Worm (Caenorhabditis elegans) whole organism, L4 larva: ENCODE data around the gene R10E11.9.
A peak's percentile ranks its signal among the peaks of the same experiment; 100 is the strongest.

Experiments
- R02D3.7 ChIP-seq: fragments of 150-350 bp; sonication (generic microtip); optimal IDR thresholded peaks from 3 replicates; lab custom pipeline; 2014; ENCODE audit warnings: missing biosample characterization, missing genetic modification characterization
- Y48G9A.11 ChIP-seq: fragments of 200-800 bp; sonication (Bioruptor generic); IDR thresholded peaks from 2 replicates; pipeline ENCODE4 v1.3.6; 2022; ENCODE audit warnings: missing genetic modification reagents, missing genetic modification characterization, missing compliant biosample characterization
- Y5F2A.4 ChIP-seq: fragments of 200-800 bp; sonication (Bioruptor generic); optimal IDR thresholded peaks from 2 replicates; lab custom pipeline; 2018; ENCODE audit warnings: mild to moderate bottlenecking, missing genetic modification characterization, missing compliant biosample characterization
- Y75B8A.6 ChIP-seq: fragments of 200-800 bp; sonication (Bioruptor generic); IDR thresholded peaks from 2 replicates; pipeline ENCODE4 v1.3.6; 2022; ENCODE audit warnings: missing genetic modification reagents, missing genetic modification characterization, missing compliant biosample characterization
- ZK546.5 ChIP-seq, 2 experiments: sonication (generic microtip); optimal IDR thresholded peaks; 2 replicates each; lab custom pipeline; 2017; ENCODE audit warnings: missing biosample characterization in 2 of 2, missing genetic modification characterization in 2 of 2
- aha-1 ChIP-seq: fragments of 150-350 bp; peaks from one replicate; lab custom pipeline; 2014; ENCODE audit warnings: missing biosample characterization, missing genetic modification characterization
- aly-2 ChIP-seq: sonication (generic microtip); optimal IDR thresholded peaks from 2 replicates; lab custom pipeline; 2018; ENCODE audit warnings: missing biosample characterization, missing genetic modification characterization
- arid-1 ChIP-seq: fragments of 200-800 bp; sonication (Bioruptor generic); conservative IDR thresholded peaks from 2 replicates; pipeline ENCODE4 v1.3.6; 2022; ENCODE audit warnings: missing genetic modification reagents, missing genetic modification characterization, missing compliant biosample characterization
- attf-4 ChIP-seq: sonication (generic microtip); optimal IDR thresholded peaks from 3 replicates; lab custom pipeline; 2017; ENCODE audit warnings: missing biosample characterization, missing genetic modification characterization
- ceh-28 ChIP-seq: fragments of 150-350 bp; optimal IDR thresholded peaks from 2 replicates; lab custom pipeline; 2014; ENCODE audit warnings: missing biosample characterization, missing genetic modification reagents, missing genetic modification characterization
- ceh-62 ChIP-seq: sonication (generic microtip); optimal IDR thresholded peaks from 2 replicates; lab custom pipeline; 2017; ENCODE audit warnings: missing biosample characterization, missing genetic modification characterization
- daf-12 ChIP-seq: fragments of 150-350 bp; optimal IDR thresholded peaks from 2 replicates; lab custom pipeline; 2014; ENCODE audit warnings: missing biosample characterization, missing genetic modification reagents, missing genetic modification characterization
- dmd-6 ChIP-seq: fragments of 200-800 bp; sonication (Bioruptor generic); IDR thresholded peaks from 2 replicates; pipeline ENCODE4 v1.3.6; 2022; ENCODE audit warnings: missing genetic modification reagents, missing genetic modification characterization, missing compliant biosample characterization
- dmd-8 ChIP-seq: fragments of 200-800 bp; sonication (Bioruptor generic); IDR thresholded peaks from 2 replicates; pipeline ENCODE4 v1.3.6; 2022; ENCODE audit warnings: missing genetic modification characterization, missing compliant biosample characterization
- dmd-9 ChIP-seq: fragments of 200-800 bp; sonication (Bioruptor generic); IDR thresholded peaks from 2 replicates; pipeline ENCODE4 v1.3.6; 2022; ENCODE audit warnings: missing genetic modification reagents, missing genetic modification characterization, missing compliant biosample characterization
- duxl-1 ChIP-seq: sonication (generic microtip); optimal IDR thresholded peaks from 2 replicates; lab custom pipeline; 2016; ENCODE audit warnings: mild to moderate bottlenecking, missing genetic modification characterization, moderate library complexity, missing compliant biosample characterization; ENCODE audit not compliant: poor library complexity
- dve-1 ChIP-seq: sonication (generic microtip); optimal IDR thresholded peaks from 2 replicates; lab custom pipeline; 2017; ENCODE audit warnings: antibody characterized with exemption, mild to moderate bottlenecking, missing genetic modification characterization, missing compliant biosample characterization; ENCODE audit not compliant: insufficient read depth
- egl-27 ChIP-seq: sonication (generic microtip); optimal IDR thresholded peaks from 3 replicates; lab custom pipeline; 2017; ENCODE audit warnings: missing biosample characterization, missing genetic modification reagents, missing genetic modification characterization
- egl-43 ChIP-seq: fragments of 200-800 bp; sonication (Bioruptor generic); IDR thresholded peaks from 2 replicates; pipeline ENCODE4 v1.3.6; 2022; ENCODE audit warnings: missing genetic modification reagents, missing genetic modification characterization, missing compliant biosample characterization
- fkh-10 ChIP-seq: fragments of 150-350 bp; optimal IDR thresholded peaks from 2 replicates; lab custom pipeline; 2014; ENCODE audit warnings: missing biosample characterization, missing genetic modification reagents, missing genetic modification characterization
- gei-8 ChIP-seq: fragments of 200-800 bp; sonication (Bioruptor generic); optimal IDR thresholded peaks from 2 replicates; lab custom pipeline; 2018; ENCODE audit warnings: mild to moderate bottlenecking, missing genetic modification characterization, missing compliant biosample characterization
- lim-7 ChIP-seq: fragments of 200-800 bp; sonication (Bioruptor generic); IDR thresholded peaks from 2 replicates; pipeline ENCODE4 v1.3.6; 2022; ENCODE audit warnings: missing genetic modification characterization, missing compliant biosample characterization
- lin-13 ChIP-seq: fragments of 150-350 bp; optimal IDR thresholded peaks from 2 replicates; lab custom pipeline; 2014; ENCODE audit warnings: missing biosample characterization, missing genetic modification reagents, missing genetic modification characterization
- lin-29 ChIP-seq: fragments of 200-800 bp; sonication (Bioruptor generic); IDR thresholded peaks from 2 replicates; pipeline ENCODE4 v1.3.6; 2022; ENCODE audit warnings: missing genetic modification reagents, missing genetic modification characterization, missing compliant biosample characterization
- lin-38 ChIP-seq: fragments of 200-800 bp; sonication (Bioruptor generic); IDR thresholded peaks from 2 replicates; pipeline ENCODE4 v1.3.6; 2022; ENCODE audit warnings: missing genetic modification reagents, missing genetic modification characterization, missing compliant biosample characterization
- lin-39 ChIP-seq: fragments of 150-350 bp; optimal IDR thresholded peaks from 2 replicates; lab custom pipeline; 2014; ENCODE audit warnings: missing biosample characterization, missing genetic modification reagents, missing genetic modification characterization
- mdl-1 ChIP-seq, 2 experiments: fragments of 150-350 bp in 1 of 2; sonication (generic microtip) in 1 of 2; optimal IDR thresholded peaks; 2 replicates each; lab custom pipeline; 2014 to 2017; ENCODE audit warnings: missing biosample characterization in 2 of 2, missing genetic modification characterization in 2 of 2
- mes-2 ChIP-seq: sonication (generic microtip); optimal IDR thresholded peaks from 2 replicates; lab custom pipeline; 2016; ENCODE audit warnings: missing genotype, mild to moderate bottlenecking, missing genetic modification characterization, missing compliant biosample characterization; ENCODE audit not compliant: poor library complexity, severe bottlenecking
- nhr-10 ChIP-seq: fragments of 150-350 bp; optimal IDR thresholded peaks from 2 replicates; lab custom pipeline; 2014; ENCODE audit warnings: missing biosample characterization, missing genetic modification characterization
- nhr-102 ChIP-seq: sonication (generic microtip); optimal IDR thresholded peaks from 2 replicates; lab custom pipeline; 2016; ENCODE audit warnings: mild to moderate bottlenecking, missing genetic modification characterization, moderate library complexity, missing compliant biosample characterization
- nhr-111 ChIP-seq: fragments of 200-800 bp; sonication (Bioruptor generic); optimal IDR thresholded peaks from 2 replicates; lab custom pipeline; 2018; ENCODE audit warnings: mild to moderate bottlenecking, missing genetic modification characterization, missing compliant biosample characterization
- nhr-237 ChIP-seq: sonication (generic microtip); optimal IDR thresholded peaks from 2 replicates; lab custom pipeline; 2017; ENCODE audit warnings: missing biosample characterization, missing genetic modification characterization
- nhr-25 ChIP-seq: sonication (generic microtip); optimal IDR thresholded peaks from 2 replicates; lab custom pipeline; 2017; ENCODE audit warnings: missing genetic modification characterization, mild to moderate bottlenecking, missing compliant biosample characterization, antibody characterized with exemption, moderate library complexity, borderline replicate concordance; ENCODE audit not compliant: insufficient read depth
- nhr-28 ChIP-seq: fragments of 150-350 bp; optimal IDR thresholded peaks from 2 replicates; lab custom pipeline; 2014; ENCODE audit warnings: missing biosample characterization, missing genetic modification characterization
- nhr-76 ChIP-seq: fragments of 150-350 bp; optimal IDR thresholded peaks from 2 replicates; lab custom pipeline; 2014; ENCODE audit warnings: missing biosample characterization, missing genetic modification characterization
- php-3 ChIP-seq: fragments of 200-800 bp; sonication (Bioruptor generic); IDR thresholded peaks from 2 replicates; pipeline ENCODE4 v1.3.6; 2022; ENCODE audit warnings: missing genetic modification reagents, missing genetic modification characterization, missing compliant biosample characterization
- pqm-1 ChIP-seq: sonication (generic microtip); optimal IDR thresholded peaks from 2 replicates; lab custom pipeline; 2017; ENCODE audit warnings: missing biosample characterization, missing genetic modification characterization
- set-16 ChIP-seq: fragments of 200-800 bp; sonication (Bioruptor generic); IDR thresholded peaks from 2 replicates; pipeline ENCODE4 v1.3.6; 2022; ENCODE audit warnings: missing genetic modification reagents, missing genetic modification characterization, missing compliant biosample characterization
- snpc-1.2 ChIP-seq: fragments of 200-800 bp; sonication (Bioruptor generic); IDR thresholded peaks from 2 replicates; pipeline ENCODE4 v1.3.6; 2022; ENCODE audit warnings: missing genetic modification reagents, missing genetic modification characterization, missing compliant biosample characterization
- tra-1 ChIP-seq: fragments of 200-800 bp; sonication (Bioruptor generic); IDR thresholded peaks from 2 replicates; pipeline ENCODE4 v1.3.6; 2022; ENCODE audit warnings: missing genetic modification reagents, missing genetic modification characterization, missing compliant biosample characterization
- unc-62 ChIP-seq, 3 experiments: fragments of 150-350 bp in 1 of 3; sonication (generic microtip); optimal IDR thresholded peaks in 2 of 3; peaks in 1 of 3; 1 replicate in 1 of 3; 2 replicates in 2 of 3; lab custom pipeline; 2014 to 2017; ENCODE audit warnings: missing biosample characterization in 3 of 3, missing genetic modification characterization in 3 of 3, missing genetic modification reagents in 3 of 3, missing genotype in 1 of 3
- zfp-3 ChIP-seq: fragments of 200-800 bp; sonication (Bioruptor generic); conservative IDR thresholded peaks from 2 replicates; pipeline ENCODE4 v1.3.6; 2022; ENCODE audit warnings: missing genetic modification reagents, missing genetic modification characterization, missing compliant biosample characterization
- zip-2 ChIP-seq: fragments of 150-350 bp; optimal IDR thresholded peaks from 2 replicates; lab custom pipeline; 2014; ENCODE audit warnings: missing biosample characterization, missing genetic modification characterization

The R10E11.9 gene

ce11 chrIII:9770590-9770989 is 22.9 kb downstream of the R10E11.9 start:
- TF ChIP-seq unc-62 (GFP tag; optimal IDR thresholded peaks at IDR 0.05 in 1 of 2; lab: Kevin White, UChicago) (peak in 1 of 2 experiments; percentile 97), unc-62 (tag; optimal IDR thresholded peaks at IDR 0.05; lab: Kevin White, UChicago) (no peak), ZK546.5 (tag; optimal IDR thresholded peaks at IDR 0.05; lab: Kevin White, UChicago) (no peak)
- TF ChIP-seq, all 104 proteins: peak for 1

DNA sequence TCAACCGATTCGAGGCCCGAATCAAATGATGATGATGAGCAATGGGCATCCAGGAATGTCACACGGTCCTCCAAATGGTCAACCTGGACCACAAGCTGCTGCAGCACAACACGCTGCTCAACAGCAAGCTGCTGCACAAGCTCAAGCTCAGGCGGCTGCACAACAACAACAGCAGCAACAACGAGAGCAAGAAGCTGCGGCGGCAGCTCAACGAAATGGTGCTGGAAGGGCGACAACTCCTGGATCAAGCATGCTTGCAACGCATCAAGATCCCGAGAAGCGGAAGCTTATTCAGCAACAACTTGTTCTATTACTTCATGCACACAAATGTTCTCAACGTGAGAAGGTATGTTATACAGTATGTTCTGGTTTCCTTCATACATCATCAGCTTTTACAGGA is 25.4 kb downstream of the R10E11.9 start:
- TF ChIP-seq dmd-8 (GFP tag; lab: Robert Waterston, UW) (no peak), set-16 (GFP tag; lab: Robert Waterston, UW) (peak; percentile 69), unc-62 (GFP tag; optimal IDR thresholded peaks at IDR 0.05 in 1 of 2; lab: Kevin White, UChicago) (peak in 1 of 2 experiments; percentile 17), unc-62 (tag; optimal IDR thresholded peaks at IDR 0.05; lab: Kevin White, UChicago) (no peak), lim-7 (GFP tag; lab: Robert Waterston, UW) (0 out of 2 replicates have a peak, but pooled peaks have one; percentile 14), dmd-9 (GFP tag; lab: Robert Waterston, UW) (0 out of 2 replicates have a peak, but pooled peaks have one; percentile 55), nhr-102 (tag; lab: Kevin White, UChicago) (no peak), ceh-28 (no peak)
- TF ChIP-seq, all 104 proteins: peak for 4

ce11 chrIII:9767095-9767494 is 26.3 kb downstream of the R10E11.9 start:
- TF ChIP-seq zip-2 (tag; lab: Kevin White, UChicago) (no peak), dmd-9 (GFP tag; lab: Robert Waterston, UW) (no peak), pqm-1 (tag; lab: Kevin White, UChicago) (no peak), unc-62 (GFP tag; optimal IDR thresholded peaks at IDR 0.05 in 1 of 2; lab: Kevin White, UChicago) (peak in 1 of 2 experiments; percentile 57), unc-62 (tag; optimal IDR thresholded peaks at IDR 0.05; lab: Kevin White, UChicago) (no peak), R02D3.7 (no peak), aha-1 (tag; lab: Kevin White, UChicago) (peak; percentile 50), aly-2 (tag; lab: Kevin White, UChicago) (no peak)

DNA sequence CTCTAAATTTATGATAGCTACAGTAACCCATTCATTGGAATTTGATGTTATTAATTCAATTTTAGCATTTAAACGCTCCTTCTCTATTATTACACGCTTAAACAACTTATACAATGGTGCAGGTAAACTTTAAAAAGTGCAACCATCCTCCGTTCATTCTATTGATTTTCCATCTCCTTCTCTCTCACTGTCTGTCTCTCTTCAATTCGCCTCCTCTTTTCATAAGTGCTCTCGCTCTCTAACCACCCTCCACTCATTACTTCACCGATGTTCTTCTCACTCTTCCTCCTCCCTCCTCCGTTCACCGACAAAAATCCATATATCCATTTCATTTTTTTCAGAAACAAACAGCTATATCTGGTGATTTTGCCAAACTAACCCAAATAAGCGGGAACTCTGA is 27.3 kb downstream of the R10E11.9 start, which contains the start of gene cbp-1:
Gene cbp-1, plus strand, starts transcription at position 335 of the 400 bp plus-strand sequence.
- no peak for TF ChIP-seq gei-8 (GFP tag; lab: Kevin White, UChicago)
- peak; percentile 11 for TF ChIP-seq duxl-1 (tag; lab: Kevin White, UChicago)
- TF ChIP-seq attf-4 (tag; lab: Kevin White, UChicago) = no peak
- TF ChIP-seq lin-39 (tag; lab: Kevin White, UChicago) = no peak
- no peak for TF ChIP-seq nhr-76
- no peak for TF ChIP-seq mdl-1 (tag; optimal IDR thresholded peaks at IDR 0.05; lab: Kevin White, UChicago)
- no peak for TF ChIP-seq nhr-111 (GFP tag; lab: Kevin White, UChicago)
- TF ChIP-seq tra-1 (GFP tag; lab: Robert Waterston, UW) = no peak
- TF ChIP-seq ceh-62 (tag; lab: Kevin White, UChicago) = no peak
- no peak for TF ChIP-seq egl-27 (tag; lab: Kevin White, UChicago)
- TF ChIP-seq mes-2 (tag; lab: Kevin White, UChicago) = peak; percentile 63
- no peak for TF ChIP-seq nhr-102 (tag; lab: Kevin White, UChicago)
- no peak for TF ChIP-seq zfp-3 (GFP tag; lab: Robert Waterston, UW)
- TF ChIP-seq snpc-1.2 (GFP tag; lab: Robert Waterston, UW) = no peak
- peak; percentile 11 for TF ChIP-seq ceh-28
- no peak for TF ChIP-seq Y48G9A.11 (GFP tag; lab: Robert Waterston, UW)
- TF ChIP-seq dmd-6 (GFP tag; lab: Robert Waterston, UW) = 0 out of 2 replicates have a peak, but pooled peaks have one; percentile 11
- no peak for TF ChIP-seq Y5F2A.4 (GFP tag; lab: Kevin White, UChicago)
- TF ChIP-seq lin-29 (GFP tag; lab: Robert Waterston, UW) = no peak
- peak; percentile 33 for TF ChIP-seq dve-1 (tag; lab: Kevin White, UChicago)
- TF ChIP-seq pqm-1 (tag; lab: Kevin White, UChicago) = no peak
- TF ChIP-seq egl-43 = no peak
- no peak for TF ChIP-seq nhr-25 (tag; lab: Kevin White, UChicago)
- no peak for TF ChIP-seq ZK546.5 (tag; optimal IDR thresholded peaks at IDR 0.05; lab: Kevin White, UChicago)
- TF ChIP-seq arid-1 (GFP tag; lab: Robert Waterston, UW) = no peak
- no peak for TF ChIP-seq php-3 (GFP tag; lab: Robert Waterston, UW)
- no peak for TF ChIP-seq fkh-10 (GFP tag; lab: Kevin White, UChicago)
- no peak for TF ChIP-seq nhr-10 (tag; lab: Kevin White, UChicago)
- peak; percentile 97 for TF ChIP-seq aha-1 (tag; lab: Kevin White, UChicago)
- TF ChIP-seq nhr-237 = no peak
- no peak for TF ChIP-seq set-16 (GFP tag; lab: Robert Waterston, UW)
- TF ChIP-seq daf-12 (tag; lab: Kevin White, UChicago) = no peak
- no peak for TF ChIP-seq Y75B8A.6 (GFP tag; lab: Robert Waterston, UW)
- TF ChIP-seq nhr-28 (tag; lab: Kevin White, UChicago) = peak; percentile 20
- TF ChIP-seq lin-13 (GFP tag; lab: Kevin White, UChicago) = no peak
- no peak for TF ChIP-seq lin-38 (GFP tag; lab: Robert Waterston, UW)
